Worm (Caenorhabditis elegans) whole organism, late embryonic: ENCODE data around the gene C33E10.10.

Source experiments
- F13H6.1 ChIP-seq: sonication (generic microtip); optimal IDR thresholded peaks from 2 replicates; lab custom pipeline; 2016; ENCODE audit warnings: missing genetic modification characterization, missing compliant biosample characterization
- ceh-22 ChIP-seq: sonication (generic microtip); optimal IDR thresholded peaks from 2 replicates; lab custom pipeline; 2017; ENCODE audit warnings: missing biosample characterization, missing genetic modification characterization
- fax-1 ChIP-seq: sonication (generic microtip); optimal IDR thresholded peaks from 2 replicates; lab custom pipeline; 2016; ENCODE audit warnings: missing genotype, missing genetic modification characterization, missing compliant biosample characterization
- fkh-10 ChIP-seq: fragments of 150-350 bp; optimal IDR thresholded peaks from 2 replicates; lab custom pipeline; 2014; ENCODE audit warnings: missing biosample characterization, missing genetic modification reagents, missing genetic modification characterization
- fkh-6 ChIP-seq: sonication (generic microtip); optimal IDR thresholded peaks from 2 replicates; lab custom pipeline; 2016; ENCODE audit warnings: missing genetic modification characterization, missing compliant biosample characterization
- hlh-13 ChIP-seq: fragments of 200-800 bp; sonication (Bioruptor generic); optimal IDR thresholded peaks from 2 replicates; lab custom pipeline; 2018; ENCODE audit warnings: mild to moderate bottlenecking, missing genetic modification characterization, missing compliant biosample characterization
- odd-2 ChIP-seq: sonication (generic microtip); optimal IDR thresholded peaks from 2 replicates; lab custom pipeline; 2017; ENCODE audit warnings: antibody characterized with exemption, mild to moderate bottlenecking, missing genetic modification characterization, missing compliant biosample characterization
- pat-9 ChIP-seq: fragments of 200-800 bp; sonication (Bioruptor generic); optimal IDR thresholded peaks from 2 replicates; lab custom pipeline; 2018; ENCODE audit warnings: mild to moderate bottlenecking, missing genetic modification characterization, moderate library complexity, missing compliant biosample characterization
- pha-2 ChIP-seq: sonication (generic microtip); optimal IDR thresholded peaks from 2 replicates; lab custom pipeline; 2017; ENCODE audit warnings: mild to moderate bottlenecking, missing genetic modification characterization, missing compliant biosample characterization
- sox-2 ChIP-seq: fragments of 200-800 bp; sonication (Bioruptor generic); IDR thresholded peaks from 2 replicates; pipeline ENCODE4 v1.3.6; 2022; ENCODE audit warnings: missing genetic modification reagents, missing genetic modification characterization, missing compliant biosample characterization
- zip-5 ChIP-seq: sonication (generic microtip); optimal IDR thresholded peaks from 2 replicates; lab custom pipeline; 2016; ENCODE audit warnings: missing genetic modification characterization, missing compliant biosample characterization
- ztf-16 ChIP-seq: sonication (generic microtip); optimal IDR thresholded peaks from 2 replicates; lab custom pipeline; 2017; ENCODE audit warnings: missing genetic modification characterization, missing compliant biosample characterization

- TF ChIP-seq ztf-16 (tag; lab: Kevin White, UChicago) (no peak), pat-9 (tag; lab: Kevin White, UChicago) (no peak), pha-2 (tag; lab: Kevin White, UChicago) (no peak), hlh-13 (GFP tag; lab: Kevin White, UChicago) (no peak), fkh-6 (tag; lab: Kevin White, UChicago) (no peak), F13H6.1 (no peak), fax-1 (tag; lab: Kevin White, UChicago) (no peak), zip-5 (tag; lab: Kevin White, UChicago) (no peak), sox-2 (GFP tag; lab: Robert Waterston, UW) (no peak), odd-2 (tag; lab: Kevin White, UChicago) (no peak), ceh-22 (tag; lab: Kevin White, UChicago) (no peak), fkh-10 (GFP tag; lab: Kevin White, UChicago) (no peak)
Observed at ce11 chrX:17318284-17318683, 16.5 kb upstream of the C33E10.10 start, which contains the start of gene ptr-5.
